Fruit fly (Drosophila melanogaster): ENCODE results near the gene RpS15Aa.

DNA sequence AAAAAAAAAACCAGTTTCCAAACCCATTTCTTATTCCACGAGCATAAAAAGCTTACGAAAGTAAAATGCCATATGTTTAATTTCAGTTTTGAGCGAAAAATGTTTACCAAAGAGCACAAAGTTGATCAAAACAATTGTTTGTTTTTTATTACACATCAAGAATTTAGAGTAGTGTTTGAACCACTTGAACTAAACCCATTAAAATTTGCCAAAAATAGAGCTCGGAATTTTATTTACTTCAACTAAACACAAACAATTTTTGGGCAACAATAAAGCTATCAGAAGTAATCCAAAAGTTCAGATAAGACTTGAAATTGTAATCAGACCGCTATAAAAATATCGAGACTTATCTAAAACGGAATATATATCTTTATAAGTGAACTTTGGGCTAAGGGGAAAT is 37.5 kb upstream of the RpS15Aa start:
- TF ChIP-seq Lpt (GFP tag; optimal IDR thresholded peaks at IDR 0.05) (no peak), CG6792 (GFP tag; optimal IDR thresholded peaks at IDR 0.05) (no peak), eg (GFP tag; IDR thresholded peaks at IDR 0.05) (no peak)
